Worm (Caenorhabditis elegans): ENCODE data around the gene Y43E12A.3.

DNA sequence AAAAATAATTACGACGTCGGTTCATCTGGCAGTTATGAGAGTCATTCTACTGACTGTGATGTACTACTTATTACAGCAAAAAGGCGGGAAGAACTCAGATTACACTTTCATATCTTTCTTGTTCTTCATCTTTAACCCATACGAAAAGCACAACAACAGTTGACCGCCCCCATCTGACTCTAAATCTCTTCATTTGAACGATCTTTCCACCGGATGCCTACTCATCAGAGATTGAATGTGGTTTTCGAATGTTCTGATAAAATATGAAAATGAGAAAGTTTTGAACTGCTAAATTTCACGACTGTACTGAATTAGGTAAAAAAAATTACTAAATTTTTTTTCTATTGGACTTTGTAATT lies 29.5 kb upstream of the Y43E12A.3 start, which contains the start of gene sri-19:
- no peak for TF ChIP-seq ceh-82 (tag; optimal IDR thresholded peaks at IDR 0.05)
- TF ChIP-seq ces-1 (GFP tag; optimal IDR thresholded peaks at IDR 0.05), result no peak
- TF ChIP-seq daf-12 (tag; optimal IDR thresholded peaks at IDR 0.05), result no peak
- no peak for TF ChIP-seq saeg-2 (GFP tag; IDR thresholded peaks at IDR 0.05)
- no peak for TF ChIP-seq nhr-28 (tag; optimal IDR thresholded peaks at IDR 0.05)
- TF ChIP-seq rbr-2 (tag; optimal IDR thresholded peaks at IDR 0.05), result no peak
- no peak for TF ChIP-seq fkh-10 (GFP tag; optimal IDR thresholded peaks at IDR 0.05)
